Worm (Caenorhabditis elegans) whole organism, L1 larva: Measurements from ENCODE around the gene T26H5.8.
A peak's percentile ranks its signal among the peaks of the same experiment; 100 is the strongest.

Source experiments
- F16B12.6 ChIP-seq: fragments of 150-350 bp; optimal IDR thresholded peaks from 2 replicates; lab custom pipeline; 2014; ENCODE audit warnings: missing biosample characterization, missing genetic modification characterization
- alr-1 ChIP-seq: fragments of 200-800 bp; sonication (Bioruptor generic); optimal IDR thresholded peaks from 2 replicates; lab custom pipeline; 2018; ENCODE audit warnings: borderline replicate concordance, mild to moderate bottlenecking, missing genetic modification characterization, missing compliant biosample characterization
- aly-2 ChIP-seq: fragments of 150-350 bp; optimal IDR thresholded peaks from 2 replicates; lab custom pipeline; 2014; ENCODE audit warnings: missing biosample characterization, missing genetic modification characterization
- ceh-90 ChIP-seq: sonication (generic microtip); optimal IDR thresholded peaks from 2 replicates; lab custom pipeline; 2016; ENCODE audit warnings: missing genetic modification characterization, missing compliant biosample characterization
- ces-1 ChIP-seq: fragments of 150-350 bp; optimal IDR thresholded peaks from 2 replicates; lab custom pipeline; 2014; ENCODE audit warnings: missing biosample characterization, missing genetic modification reagents, missing genetic modification characterization
- efl-1 ChIP-seq, 4 experiments: fragments of 150-350 bp; optimal IDR thresholded peaks in 3 of 4; peaks in 1 of 4; 1 replicate in 1 of 4; 2 replicates in 3 of 4; lab custom pipeline; 2014; ENCODE audit warnings: missing biosample characterization in 2 of 4, missing genetic modification characterization in 2 of 4, missing genetic modification reagents in 2 of 4
- elt-2 ChIP-seq: sonication (generic microtip); optimal IDR thresholded peaks from 2 replicates; lab custom pipeline; 2016; ENCODE audit warnings: missing genetic modification characterization, mild to moderate bottlenecking, inconsistent platforms, missing compliant biosample characterization, missing genetic modification reagents
- elt-3 ChIP-seq, 6 experiments: fragments of 150-350 bp in 1 of 6; sonication (generic microtip); optimal IDR thresholded peaks; 2 replicates each; lab custom pipeline; 2017 to 2018; ENCODE audit warnings: missing biosample characterization in 6 of 6, missing genetic modification characterization in 6 of 6, inconsistent platforms in 1 of 6
- ets-5 ChIP-seq: fragments of 200-800 bp; sonication (Bioruptor generic); IDR thresholded peaks from 2 replicates; pipeline ENCODE4 v1.3.6; 2022; ENCODE audit warnings: missing genetic modification characterization, missing compliant biosample characterization
- fkh-10 ChIP-seq: sonication (generic microtip); optimal IDR thresholded peaks from 2 replicates; lab custom pipeline; 2017; ENCODE audit warnings: missing biosample characterization, missing genetic modification reagents, missing genetic modification characterization
- fkh-8 ChIP-seq: sonication (generic microtip); optimal IDR thresholded peaks from 2 replicates; lab custom pipeline; 2016; ENCODE audit warnings: mild to moderate bottlenecking, missing genetic modification characterization, missing compliant biosample characterization
- grh-1 ChIP-seq: fragments of 200-800 bp; sonication (Bioruptor generic); IDR thresholded peaks from 2 replicates; pipeline ENCODE4 v1.3.6; 2022; ENCODE audit warnings: missing genetic modification reagents, missing genetic modification characterization, missing compliant biosample characterization
- hpl-2 ChIP-seq: fragments of 150-350 bp; optimal IDR thresholded peaks from 2 replicates; lab custom pipeline; 2014; ENCODE audit warnings: missing biosample characterization, missing genetic modification reagents, missing genetic modification characterization
- irx-1 ChIP-seq: sonication (generic microtip); optimal IDR thresholded peaks from 2 replicates; lab custom pipeline; 2016; ENCODE audit warnings: missing genetic modification characterization, missing compliant biosample characterization
- isw-1 ChIP-seq: fragments of 200-800 bp; sonication (Bioruptor generic); IDR thresholded peaks from 2 replicates; pipeline ENCODE4 v1.3.6; 2022; ENCODE audit warnings: missing genetic modification characterization, missing compliant biosample characterization
- jun-1 ChIP-seq: fragments of 150-350 bp; optimal IDR thresholded peaks from 2 replicates; lab custom pipeline; 2014; ENCODE audit warnings: missing biosample characterization, missing genetic modification reagents, missing genetic modification characterization
- lin-13 ChIP-seq: fragments of 150-350 bp; optimal IDR thresholded peaks from 2 replicates; lab custom pipeline; 2014; ENCODE audit warnings: missing biosample characterization, missing genetic modification reagents, missing genetic modification characterization
- lin-15B ChIP-seq: fragments of 150-350 bp; sonication (generic microtip); optimal IDR thresholded peaks from 3 replicates; lab custom pipeline; 2014; ENCODE audit warnings: missing biosample characterization, missing genetic modification characterization
- lin-39 ChIP-seq: fragments of 150-350 bp; optimal IDR thresholded peaks from 2 replicates; lab custom pipeline; 2014; ENCODE audit warnings: missing biosample characterization, missing genetic modification reagents, missing genetic modification characterization
- lsy-2 ChIP-seq, 2 experiments: fragments of 150-350 bp; optimal IDR thresholded peaks; 2 replicates each; lab custom pipeline; 2014; ENCODE audit warnings: missing biosample characterization in 2 of 2, missing genetic modification characterization in 2 of 2
- mab-9 ChIP-seq: fragments of 200-800 bp; sonication (Bioruptor generic); IDR thresholded peaks from 2 replicates; pipeline ENCODE4 v1.3.6; 2022; ENCODE audit warnings: missing genetic modification reagents, missing genetic modification characterization, missing compliant biosample characterization
- nhr-11 ChIP-seq: fragments of 150-350 bp; optimal IDR thresholded peaks from 2 replicates; lab custom pipeline; 2014; ENCODE audit warnings: missing biosample characterization, missing genetic modification characterization
- nhr-237 ChIP-seq: fragments of 150-350 bp; optimal IDR thresholded peaks from 2 replicates; lab custom pipeline; 2014; ENCODE audit warnings: missing biosample characterization, missing genetic modification characterization
- nhr-47 ChIP-seq: sonication (generic microtip); optimal IDR thresholded peaks from 2 replicates; lab custom pipeline; 2016; ENCODE audit warnings: mild to moderate bottlenecking, missing genetic modification characterization, moderate library complexity, missing compliant biosample characterization
- nhr-71 ChIP-seq: sonication (generic microtip); optimal IDR thresholded peaks from 2 replicates; lab custom pipeline; 2016; ENCODE audit warnings: mild to moderate bottlenecking, missing genetic modification characterization, moderate library complexity, missing compliant biosample characterization
- nhr-77 ChIP-seq: fragments of 150-350 bp; optimal IDR thresholded peaks from 2 replicates; lab custom pipeline; 2014; ENCODE audit warnings: missing biosample characterization, missing genetic modification characterization
- nhr-84 ChIP-seq: sonication (generic microtip); optimal IDR thresholded peaks from 2 replicates; lab custom pipeline; 2017; ENCODE audit warnings: missing biosample characterization, missing genetic modification characterization
- nhr-85 ChIP-seq: sonication (generic microtip); peaks from one replicate; lab custom pipeline; 2016; ENCODE audit warnings: missing genetic modification characterization, inconsistent platforms, missing compliant biosample characterization
- pag-3 ChIP-seq: sonication (generic microtip); optimal IDR thresholded peaks from 2 replicates; lab custom pipeline; 2017; ENCODE audit warnings: missing genetic modification characterization, mild to moderate bottlenecking, missing compliant biosample characterization, antibody characterized with exemption, borderline replicate concordance; ENCODE audit not compliant: insufficient read depth
- pax-3 ChIP-seq: fragments of 200-800 bp; sonication (Bioruptor generic); optimal IDR thresholded peaks from 2 replicates; lab custom pipeline; 2018; ENCODE audit warnings: mild to moderate bottlenecking, missing genetic modification characterization, moderate library complexity, missing compliant biosample characterization
- pqm-1 ChIP-seq: sonication (generic microtip); optimal IDR thresholded peaks from 3 replicates; lab custom pipeline; 2017; ENCODE audit warnings: missing biosample characterization, missing genetic modification characterization
- rnt-1 ChIP-seq: sonication (generic microtip); optimal IDR thresholded peaks from 2 replicates; lab custom pipeline; 2016; ENCODE audit warnings: mild to moderate bottlenecking, missing genetic modification characterization, moderate library complexity, missing compliant biosample characterization
- skn-1 ChIP-seq: fragments of 150-350 bp; optimal IDR thresholded peaks from 2 replicates; lab custom pipeline; 2014; ENCODE audit warnings: missing biosample characterization, missing genetic modification characterization
- sox-4 ChIP-seq: sonication (generic microtip); optimal IDR thresholded peaks from 2 replicates; lab custom pipeline; 2016; ENCODE audit warnings: missing genetic modification characterization, missing compliant biosample characterization
- sup-37 ChIP-seq: fragments of 200-800 bp; sonication (Bioruptor generic); optimal IDR thresholded peaks from 2 replicates; lab custom pipeline; 2018; ENCODE audit warnings: mild to moderate bottlenecking, missing genetic modification characterization, missing compliant biosample characterization
- tbx-2 ChIP-seq: sonication (generic microtip); optimal IDR thresholded peaks from 2 replicates; lab custom pipeline; 2016; ENCODE audit warnings: missing genetic modification characterization, missing compliant biosample characterization
- unc-30 ChIP-seq: sonication (generic microtip); optimal IDR thresholded peaks from 2 replicates; lab custom pipeline; 2017; ENCODE audit warnings: missing biosample characterization, missing genetic modification characterization
- unc-86 ChIP-seq: sonication (generic microtip); optimal IDR thresholded peaks from 2 replicates; lab custom pipeline; 2016; ENCODE audit warnings: missing genetic modification characterization, missing compliant biosample characterization
- xbp-1 ChIP-seq: sonication (generic microtip); optimal IDR thresholded peaks from 2 replicates; lab custom pipeline; 2016; ENCODE audit warnings: missing genetic modification characterization, missing compliant biosample characterization
- zip-4 ChIP-seq: fragments of 200-800 bp; sonication (Bioruptor generic); optimal IDR thresholded peaks from 2 replicates; lab custom pipeline; 2018; ENCODE audit warnings: mild to moderate bottlenecking, missing genetic modification characterization, moderate library complexity, missing compliant biosample characterization

The T26H5.8 gene

DNA sequence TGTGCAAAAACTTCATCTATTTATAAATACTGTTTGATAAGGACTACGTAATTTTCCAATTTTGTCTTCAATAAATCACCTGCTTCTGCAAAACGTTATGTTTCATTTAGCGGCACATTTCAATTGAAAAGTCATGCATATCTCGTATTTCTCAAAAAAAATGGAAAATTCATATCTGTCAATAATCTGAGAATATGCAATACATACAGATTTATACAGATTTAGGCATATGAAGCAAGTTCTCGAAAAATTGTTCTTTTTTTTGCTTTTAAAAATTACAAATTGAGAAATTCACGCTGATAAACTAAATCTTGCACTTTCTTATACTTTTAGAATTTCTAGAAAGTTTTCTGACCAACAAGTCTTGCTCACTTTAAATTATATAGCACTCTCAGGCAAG, 11.7 kb upstream of the T26H5.8 start, which contains the start of gene T26H5.11:
Gene T26H5.11 (minus strand): TSS at position 101 of the 400 bp plus-strand sequence.
- no peak for TF ChIP-seq nhr-85 (tag; lab: Kevin White, UChicago)
- TF ChIP-seq lsy-2 (tag; optimal IDR thresholded peaks at IDR 0.05; lab: Kevin White, UChicago) = no peak

DNA sequence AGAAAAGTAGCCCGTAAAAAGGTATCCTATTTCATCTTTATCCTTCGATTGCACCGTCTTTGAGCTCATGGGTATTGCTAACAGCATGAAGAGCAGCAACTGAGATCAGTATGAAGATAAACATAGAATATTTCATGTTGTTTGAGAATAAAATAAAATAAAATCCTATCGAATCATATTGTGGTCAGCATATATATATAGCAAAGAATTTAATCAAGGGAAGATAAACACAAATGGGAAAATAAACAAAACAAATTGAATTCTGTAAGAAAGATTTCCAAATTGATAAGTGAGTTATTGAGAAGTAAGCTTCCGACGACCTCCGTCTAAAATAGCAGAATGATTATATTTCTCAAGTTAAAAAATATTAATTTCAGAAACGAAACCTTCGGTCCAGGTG, 11.2 kb upstream of the T26H5.8 start, which contains the start of gene T26H5.10:
Gene T26H5.10 (minus strand): TSS at position 101 of the 400 bp plus-strand sequence.
- no peak for TF ChIP-seq nhr-71 (tag; lab: Kevin White, UChicago)
- no peak for TF ChIP-seq tbx-2 (tag; lab: Kevin White, UChicago)
- no peak for TF ChIP-seq rnt-1 (tag; lab: Kevin White, UChicago)
- no peak for TF ChIP-seq nhr-84
- no peak for TF ChIP-seq pag-3 (tag; lab: Kevin White, UChicago)
- no peak for TF ChIP-seq unc-86 (tag; lab: Kevin White, UChicago)
- TF ChIP-seq fkh-10 (GFP tag; lab: Kevin White, UChicago) = no peak
- no peak for TF ChIP-seq nhr-237
- no peak for TF ChIP-seq irx-1 (tag; lab: Kevin White, UChicago)
- TF ChIP-seq grh-1 = no peak
- TF ChIP-seq nhr-47 = no peak

DNA sequence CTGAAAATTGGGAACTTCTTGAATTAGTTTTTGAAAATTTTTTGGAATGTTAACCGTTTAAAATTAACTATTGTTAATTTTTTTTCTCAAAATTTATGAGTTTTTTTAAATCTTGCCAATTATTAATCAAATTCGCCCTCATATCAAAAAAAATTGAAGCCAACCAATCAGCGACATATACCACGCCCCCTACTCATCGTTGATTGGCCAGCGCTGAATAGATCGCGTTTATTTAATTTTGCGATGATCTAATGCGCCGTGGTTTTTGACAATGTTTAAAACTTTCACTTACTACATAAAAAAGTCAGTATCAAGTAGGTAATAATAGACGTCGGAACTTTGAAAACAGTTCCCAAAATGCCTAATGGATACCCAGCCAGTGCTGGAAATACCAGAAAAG, 9.9 kb upstream of the T26H5.8 start:
- TF ChIP-seq aly-2 (tag; lab: Kevin White, UChicago) (no peak), lin-15B (tag; lab: Kevin White, UChicago) (no peak), jun-1 (tag; lab: Kevin White, UChicago) (no peak), nhr-77 (tag; lab: Kevin White, UChicago) (no peak), alr-1 (tag; lab: Kevin White, UChicago) (no peak), xbp-1 (tag; lab: Kevin White, UChicago) (no peak), lsy-2 (tag; optimal IDR thresholded peaks at IDR 0.05; lab: Kevin White, UChicago) (no peak), efl-1 (optimal IDR thresholded peaks at IDR 0.05; lab: Kevin White, UChicago) (no peak), efl-1 (GFP tag; optimal IDR thresholded peaks at IDR 0.05 in 1 of 2; lab: Kevin White, UChicago) (no peak), sox-4 (tag; lab: Kevin White, UChicago) (no peak), sup-37 (GFP tag; lab: Kevin White, UChicago) (no peak), nhr-237 (no peak), nhr-85 (tag; lab: Kevin White, UChicago) (no peak), skn-1 (tag; lab: Kevin White, UChicago) (no peak), nhr-47 (no peak), lin-39 (tag; lab: Kevin White, UChicago) (no peak)

DNA sequence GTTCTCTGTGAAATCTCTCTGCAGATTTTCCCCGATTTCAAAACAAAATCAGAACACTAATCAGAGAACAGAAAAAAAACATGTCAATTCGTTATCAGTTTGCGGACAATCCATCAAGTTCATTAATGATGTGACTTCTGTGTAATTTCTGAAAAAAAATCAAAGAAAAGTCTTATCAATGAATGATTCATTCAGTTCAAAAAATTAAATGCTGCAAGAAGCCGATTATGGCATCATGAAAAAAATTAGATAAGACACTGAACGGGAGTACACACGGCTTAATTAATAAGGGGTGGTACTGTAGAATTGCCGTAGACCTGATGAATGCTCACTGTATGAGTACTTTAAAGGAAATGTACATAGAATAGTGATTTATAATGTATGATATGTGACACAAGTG, 3.6 kb upstream of the T26H5.8 start:
- peak; percentile 61 for TF ChIP-seq elt-2 (tag; lab: Kevin White, UChicago)
- no peak for TF ChIP-seq elt-3 (tag; optimal IDR thresholded peaks at IDR 0.05; lab: Kevin White, UChicago)

DNA sequence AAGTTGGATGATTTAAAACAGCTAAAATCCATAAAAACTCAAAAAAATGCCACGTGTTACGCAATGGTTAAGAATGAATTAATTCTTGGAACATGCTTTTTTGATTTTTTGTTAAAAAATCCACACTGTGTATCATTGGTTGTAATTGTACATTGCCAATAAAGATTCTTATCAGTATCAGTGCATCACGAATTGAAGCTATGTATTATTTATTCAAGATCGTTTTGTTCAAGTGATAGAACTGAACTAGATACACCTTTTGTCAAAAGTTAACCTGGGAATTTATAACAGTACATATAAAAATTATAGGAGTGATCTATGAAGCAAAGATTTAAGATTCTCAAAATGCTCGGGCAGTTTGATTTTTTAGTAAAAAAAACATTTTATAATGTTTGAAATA, 2.1 kb upstream of the T26H5.8 start:
- TF ChIP-seq elt-2 (tag; lab: Kevin White, UChicago) (peak; percentile 36), mab-9 (GFP tag; lab: Robert Waterston, UW) (no peak), ces-1 (GFP tag; lab: Kevin White, UChicago) (no peak), alr-1 (tag; lab: Kevin White, UChicago) (no peak)

DNA sequence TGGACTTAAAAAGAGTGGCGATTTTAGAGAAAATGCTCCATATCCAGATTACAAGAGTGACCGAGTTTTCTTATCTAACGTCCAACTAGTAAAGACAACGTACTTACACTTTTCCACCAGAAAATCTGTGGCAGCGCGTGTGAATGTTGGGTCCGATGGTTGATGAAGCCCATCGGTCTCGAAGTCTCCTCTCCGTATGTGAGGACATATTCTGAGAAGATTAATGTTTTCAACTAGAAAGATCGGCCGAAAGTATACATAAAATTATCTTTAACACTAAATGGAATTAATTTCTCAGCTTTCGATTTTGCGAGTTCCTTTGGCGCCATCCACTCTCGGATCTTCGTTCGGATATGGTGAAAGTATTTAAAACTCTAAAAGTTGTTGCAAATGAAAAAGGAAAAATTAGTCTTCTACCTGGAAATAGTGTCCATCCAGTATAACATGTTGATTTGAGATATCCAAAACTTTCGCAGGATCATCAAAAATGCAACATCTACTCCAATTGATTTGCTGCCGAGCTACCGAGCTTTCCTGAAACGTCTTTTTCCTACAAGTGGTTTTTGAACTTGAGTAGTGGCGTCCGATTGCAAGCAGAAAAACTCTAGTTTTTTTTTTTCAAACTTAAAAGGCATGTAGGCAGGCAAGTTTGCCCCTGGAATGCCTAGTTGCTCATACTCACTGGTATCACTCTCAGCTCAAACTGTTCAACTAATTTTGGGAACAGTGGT, 1.0 kb downstream of the T26H5.8 start:
- TF ChIP-seq F16B12.6 (tag; lab: Kevin White, UChicago) (no peak), nhr-47 (no peak), jun-1 (tag; lab: Kevin White, UChicago) (no peak), fkh-8 (no peak), pag-3 (tag; lab: Kevin White, UChicago) (no peak), unc-30 (tag; lab: Kevin White, UChicago) (no peak), lsy-2 (tag; optimal IDR thresholded peaks at IDR 0.05; lab: Kevin White, UChicago) (no peak), lin-13 (GFP tag; lab: Kevin White, UChicago) (no peak), zip-4 (GFP tag; lab: Kevin White, UChicago) (no peak), pqm-1 (tag; lab: Kevin White, UChicago) (peak; percentile 23), ceh-90 (no peak), isw-1 (no peak), elt-3 (tag; optimal IDR thresholded peaks at IDR 0.05; lab: Kevin White, UChicago) (no peak), ets-5 (GFP tag; lab: Robert Waterston, UW) (no peak), nhr-11 (tag; lab: Kevin White, UChicago) (no peak), pax-3 (tag; lab: Kevin White, UChicago) (peak; percentile 51), sox-4 (tag; lab: Kevin White, UChicago) (no peak), hpl-2 (GFP tag; lab: Kevin White, UChicago) (no peak), mab-9 (GFP tag; lab: Robert Waterston, UW) (no peak)
